Worm (Caenorhabditis elegans): Measurements from ENCODE around the gene Y75B8A.33.

Gene Y75B8A.33

ce11 chrIII:12399709-12400108, 32.5 kb upstream of the Y75B8A.33 start (continued):
- TF ChIP-seq sea-2 (GFP tag; IDR thresholded peaks at IDR 0.05) (no peak), T26A5.8 (tag; optimal IDR thresholded peaks at IDR 0.05) (no peak), lin-26 (GFP tag; IDR thresholded peaks at IDR 0.05) (peak; percentile 87), F57C9.4 (tag; optimal IDR thresholded peaks at IDR 0.05) (no peak), mes-4 (tag; optimal IDR thresholded peaks at IDR 0.05) (peak; percentile 5), pha-4 (tag; optimal IDR thresholded peaks at IDR 0.05) (no peak), cebp-1 (GFP tag; IDR thresholded peaks at IDR 0.05) (no peak), cebp-1 (tag; optimal IDR thresholded peaks at IDR 0.05) (peak; percentile 48), F57A8.1 (GFP tag; optimal IDR thresholded peaks at IDR 0.05) (no peak), K12H6.12 (tag; optimal IDR thresholded peaks at IDR 0.05) (no peak), ets-4 (GFP tag; optimal IDR thresholded peaks at IDR 0.05) (no peak), Y56A3A.18 (GFP tag; IDR thresholded peaks at IDR 0.05) (0 out of 2 replicates have a peak, but pooled peaks have one; percentile 29), C06A6.2 (GFP tag; conservative IDR thresholded peaks at IDR 0.05) (0 out of 2 replicates have a peak, but pooled peaks have one; percentile 18), lin-54 (GFP tag; optimal IDR thresholded peaks at IDR 0.05) (peak; percentile 23), B0019.2 (GFP tag; conservative IDR thresholded peaks at IDR 0.05) (no peak), sdz-38 (tag; optimal IDR thresholded peaks at IDR 0.05) (no peak), zfh-2 (GFP tag; conservative IDR thresholded peaks at IDR 0.05) (no peak), Y79H2A.3 (GFP tag; conservative IDR thresholded peaks at IDR 0.05) (0 out of 2 replicates have a peak, but pooled peaks have one; percentile 18), him-1 (tag; optimal IDR thresholded peaks at IDR 0.05) (peak; percentile 15), ceh-27 (GFP tag; optimal IDR thresholded peaks at IDR 0.05) (no peak), fkh-3 (tag; optimal IDR thresholded peaks at IDR 0.05) (no peak), hrde-1 (tag; optimal IDR thresholded peaks at IDR 0.05; ENCODE audit: borderline replicate concordance) (no peak), F37B4.10 (GFP tag; IDR thresholded peaks at IDR 0.05) (no peak), die-1 (tag; optimal IDR thresholded peaks at IDR 0.05) (peak; percentile 70), let-526 (GFP tag; IDR thresholded peaks at IDR 0.05) (no peak), madf-3 (GFP tag; IDR thresholded peaks at IDR 0.05) (no peak), zim-3 (tag; optimal IDR thresholded peaks at IDR 0.05) (peak; percentile 7), ztf-25 (GFP tag; IDR thresholded peaks at IDR 0.05) (no peak), madf-6 (GFP tag; IDR thresholded peaks at IDR 0.05) (peak; percentile 28; the same call in 1 of the 2 replicates), ztf-3 (GFP tag; optimal IDR thresholded peaks at IDR 0.05) (no peak), hlh-12 (tag; optimal IDR thresholded peaks at IDR 0.05) (no peak), pbrm-1 (GFP tag; IDR thresholded peaks at IDR 0.05) (no peak), ceh-58 (GFP tag; IDR thresholded peaks at IDR 0.05) (no peak), D2030.7 (GFP tag; IDR thresholded peaks at IDR 0.05) (no peak), lin-35 (GFP tag; optimal IDR thresholded peaks at IDR 0.05) (no peak), atf-7 (tag; optimal IDR thresholded peaks at IDR 0.05) (no peak), snpc-1.3 (tag; optimal IDR thresholded peaks at IDR 0.05; ENCODE audit: insufficient read depth) (no peak), rcor-1 (GFP tag; IDR thresholded peaks at IDR 0.05) (no peak), nfya-1 (tag; optimal IDR thresholded peaks at IDR 0.05; ENCODE audit: borderline replicate concordance, insufficient read depth) (no peak), ccch-3 (GFP tag; optimal IDR thresholded peaks at IDR 0.05) (no peak), mcd-1 (GFP tag; IDR thresholded peaks at IDR 0.05) (peak; percentile 45), repo-1 (tag; optimal IDR thresholded peaks at IDR 0.05) (peak; percentile 11), lin-40 (tag; optimal IDR thresholded peaks at IDR 0.05) (no peak), ztf-22 (GFP tag; optimal IDR thresholded peaks at IDR 0.05) (no peak), egl-44 (GFP tag; IDR thresholded peaks at IDR 0.05) (no peak), snpc-4 (GFP tag; optimal IDR thresholded peaks at IDR 0.05) (peak; percentile 31), snpc-4 (tag; optimal IDR thresholded peaks at IDR 0.05) (peak in 1 of 4 experiments; percentile 5), attf-6 (GFP tag; IDR thresholded peaks at IDR 0.05) (no peak), F49E8.2 (tag; optimal IDR thresholded peaks at IDR 0.05; ENCODE audit: insufficient read depth) (no peak)
